Fruit fly (Drosophila melanogaster) whole organism, pupa: ENCODE data around the gene CG31525.

Experiments
- CG10348 ChIP-seq: fragments of 200-800 bp; sonication (Bioruptor generic); IDR thresholded peaks from 2 replicates; pipeline ENCODE4 v1.3.6; 2022; ENCODE audit warnings: missing biosample characterization, missing genetic modification characterization
- CG12605 ChIP-seq: fragments of 200-800 bp; sonication (Bioruptor generic); IDR thresholded peaks from 2 replicates; pipeline ENCODE4 v1.3.6; 2022; ENCODE audit warnings: missing biosample characterization, missing genetic modification characterization
- CG15710 ChIP-seq: fragments of 200-800 bp; sonication (Bioruptor generic); optimal IDR thresholded peaks from 2 replicates; lab custom pipeline; 2018; ENCODE audit warnings: missing biosample characterization, mild to moderate bottlenecking, missing genetic modification characterization, moderate library complexity
- CG32121 ChIP-seq: fragments of 200-800 bp; sonication (Bioruptor generic); IDR thresholded peaks from 2 replicates; pipeline ENCODE4 v1.3.6; 2022; ENCODE audit warnings: missing biosample characterization, missing genetic modification characterization
- CG34367 ChIP-seq: fragments of 200-800 bp; sonication (Bioruptor generic); optimal IDR thresholded peaks from 2 replicates; lab custom pipeline; 2018; ENCODE audit warnings: missing biosample characterization, mild to moderate bottlenecking, missing genetic modification characterization
- CG8159 ChIP-seq: fragments of 200-800 bp; sonication (Bioruptor generic); optimal IDR thresholded peaks from 3 replicates; lab custom pipeline; 2018; ENCODE audit warnings: missing biosample characterization, mild to moderate bottlenecking, missing genetic modification characterization, moderate library complexity
- D1 ChIP-seq: fragments of 200-800 bp; sonication (Bioruptor generic); optimal IDR thresholded peaks from 2 replicates; lab custom pipeline; 2018; ENCODE audit warnings: missing biosample characterization, mild to moderate bottlenecking, missing genetic modification characterization, moderate library complexity
- EcR ChIP-seq: fragments of 200-800 bp; sonication (Bioruptor generic); optimal IDR thresholded peaks from 3 replicates; lab custom pipeline; 2019; ENCODE audit warnings: missing biosample characterization, missing genetic modification characterization, mild to moderate bottlenecking, moderate library complexity, missing genetic modification reagents
- Snoo ChIP-seq: fragments of 200-800 bp; sonication (Bioruptor generic); optimal IDR thresholded peaks from 3 replicates; lab custom pipeline; 2017; ENCODE audit warnings: missing biosample characterization, mild to moderate bottlenecking, missing genetic modification characterization, inconsistent platforms
- fd96Ca ChIP-seq: fragments of 200-800 bp; sonication (Bioruptor generic); IDR thresholded peaks from 3 replicates; pipeline ENCODE4 v1.3.6; 2022; ENCODE audit warnings: missing biosample characterization, missing genetic modification characterization
- gl ChIP-seq: fragments of 200-800 bp; sonication (Bioruptor generic); optimal IDR thresholded peaks from 2 replicates; lab custom pipeline; 2018; ENCODE audit warnings: missing biosample characterization, mild to moderate bottlenecking, missing genetic modification characterization
- rn ChIP-seq: fragments of 200-800 bp; sonication (Bioruptor generic); IDR thresholded peaks from 2 replicates; pipeline ENCODE4 v1.3.6; 2022; ENCODE audit warnings: missing biosample characterization, missing genetic modification characterization

dm6 chr3R:4437817-4438216 lies 11.0 kb downstream of the CG31525 start:
- TF ChIP-seq gl (no peak), rn (GFP tag; lab: Robert Waterston, UW) (no peak), CG32121 (GFP tag; lab: Robert Waterston, UW) (no peak), CG34367 (tag; lab: Kevin White, UChicago) (no peak), fd96Ca (GFP tag; lab: Robert Waterston, UW) (no peak), D1 (no peak), Snoo (no peak), CG10348 (GFP tag; lab: Robert Waterston, UW) (no peak), CG12605 (GFP tag; lab: Robert Waterston, UW) (no peak), CG8159 (tag; lab: Kevin White, UChicago) (no peak), EcR (no peak), CG15710 (no peak)
